Fruit fly (Drosophila melanogaster): Measurements from ENCODE around the gene CG15578.

The CG15578 gene

DNA sequence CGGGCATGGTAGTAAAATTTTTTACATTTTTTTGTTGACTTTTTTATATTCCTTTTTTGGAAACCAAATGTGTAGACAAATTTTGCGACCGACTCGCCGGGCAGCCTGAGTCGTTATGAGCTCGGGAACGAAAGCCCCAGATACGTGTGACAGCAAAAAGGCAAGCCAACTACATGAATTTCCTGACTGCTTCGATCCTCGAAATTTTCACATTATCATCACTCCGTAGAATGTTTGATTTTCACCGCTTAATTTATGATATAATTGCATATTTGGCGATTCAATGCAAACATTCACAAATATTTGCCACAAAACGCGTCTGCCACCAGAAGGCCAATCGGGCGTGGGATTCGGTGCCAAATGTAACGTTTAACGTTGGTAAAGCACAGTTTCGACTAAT is 861 bp downstream of the CG15578 start, which contains the start of gene CG15577:
Gene CG15577 (minus strand): TSS at position 101 of the 400 bp plus-strand sequence.
- TF ChIP-seq Snoo (tag; optimal IDR thresholded peaks at IDR 0.05) (no peak), CG8301 (tag; optimal IDR thresholded peaks at IDR 0.05) (no peak), CG4496 (GFP tag; IDR thresholded peaks at IDR 0.05) (no peak), CG8159 (tag; optimal IDR thresholded peaks at IDR 0.05) (no peak), CG34367 (tag; optimal IDR thresholded peaks at IDR 0.05) (no peak), fd96Ca (GFP tag; IDR thresholded peaks at IDR 0.05) (no peak), CG10348 (GFP tag; IDR thresholded peaks at IDR 0.05) (no peak), CG13204 (GFP tag; optimal IDR thresholded peaks at IDR 0.05) (no peak)

DNA sequence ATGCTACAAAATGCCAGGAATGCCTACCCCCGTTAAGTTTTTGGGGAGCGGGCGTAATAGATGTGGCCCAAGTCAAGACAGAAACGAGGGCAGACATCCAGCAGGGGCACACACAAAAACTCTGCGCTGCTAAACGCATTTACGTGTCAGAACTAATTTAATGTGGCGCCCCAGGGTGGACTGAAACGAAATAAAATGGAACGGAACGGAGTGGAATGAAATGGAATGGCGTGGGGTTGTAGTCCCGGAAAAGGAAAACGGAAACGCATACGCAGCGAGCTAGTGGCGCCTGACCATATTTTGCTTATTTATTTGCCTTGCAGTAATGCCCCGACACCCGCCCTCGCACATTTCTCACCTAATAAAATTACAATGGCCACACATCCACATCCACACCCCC is 4.3 kb downstream of the CG15578 start:
- TF ChIP-seq CG10348 (GFP tag; IDR thresholded peaks at IDR 0.05) (no peak), CG32121 (GFP tag; IDR thresholded peaks at IDR 0.05) (no peak), CG4496 (GFP tag; IDR thresholded peaks at IDR 0.05) (no peak), Ets98B (GFP tag; IDR thresholded peaks at IDR 0.05) (no peak), CG13204 (GFP tag; optimal IDR thresholded peaks at IDR 0.05) (no peak), Pif1A (GFP tag; optimal IDR thresholded peaks at IDR 0.05) (no peak), gl (tag; optimal IDR thresholded peaks at IDR 0.05) (no peak), CG8301 (tag; optimal IDR thresholded peaks at IDR 0.05) (no peak), D1 (tag; optimal IDR thresholded peaks at IDR 0.05) (no peak), Pif1B (GFP tag; optimal IDR thresholded peaks at IDR 0.05) (no peak), CG9948 (tag; optimal IDR thresholded peaks at IDR 0.05) (no peak), rn (GFP tag; IDR thresholded peaks at IDR 0.05) (no peak), CG34367 (tag; optimal IDR thresholded peaks at IDR 0.05) (no peak)

DNA sequence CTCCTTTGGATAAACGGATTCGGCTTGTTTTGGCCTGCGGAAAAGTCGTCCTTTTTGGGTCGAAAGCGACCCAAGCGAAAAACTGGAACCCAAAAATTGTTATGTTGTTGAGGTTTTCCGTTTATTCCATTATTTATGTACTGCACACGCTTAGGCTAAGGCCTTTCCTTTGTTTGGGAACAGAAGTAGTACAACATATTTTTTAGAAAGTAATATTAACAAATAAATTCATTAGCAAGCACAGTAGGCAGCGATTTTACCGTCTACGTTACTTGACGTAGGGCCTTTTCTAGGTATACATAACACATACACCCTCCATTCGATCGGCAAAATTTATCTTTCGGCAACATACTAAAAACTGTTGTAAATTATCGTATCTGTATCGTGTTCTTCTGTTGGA is 9.4 kb downstream of the CG15578 start, which contains the start of gene CG15572:
Gene CG15572 (plus strand): TSS at position 301 of the 400 bp plus-strand sequence.
- TF ChIP-seq fd96Ca (GFP tag; IDR thresholded peaks at IDR 0.05), result no peak
- TF ChIP-seq rn (GFP tag; IDR thresholded peaks at IDR 0.05), result no peak
- no peak for TF ChIP-seq CG9948 (tag; optimal IDR thresholded peaks at IDR 0.05)
- no peak for TF ChIP-seq CG14655 (GFP tag; optimal IDR thresholded peaks at IDR 0.05)
- TF ChIP-seq D1 (tag; optimal IDR thresholded peaks at IDR 0.05), result no peak

DNA sequence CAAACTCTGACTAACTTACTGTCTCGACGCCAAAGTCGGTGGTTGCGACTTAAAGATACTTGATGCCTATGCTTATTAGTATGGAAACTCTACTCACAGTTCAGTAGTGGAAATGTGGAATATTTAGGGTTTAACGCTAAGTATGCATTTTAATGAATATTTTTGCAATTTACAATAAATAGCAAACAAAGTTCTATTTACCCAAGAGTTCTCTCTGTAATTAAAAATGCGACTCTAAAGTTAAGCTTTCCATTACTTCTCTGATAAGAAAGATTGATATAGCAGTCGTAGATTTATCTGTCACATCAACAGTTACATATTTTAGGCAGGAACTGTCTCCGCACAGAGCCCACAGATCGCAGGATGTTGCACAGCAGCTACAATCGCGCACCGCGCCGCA is 12.0 kb downstream of the CG15578 start, which contains the start of gene CG12691:
Gene CG12691 (plus strand): TSS at position 301 of the 400 bp plus-strand sequence.
- TF ChIP-seq Pif1B (GFP tag; optimal IDR thresholded peaks at IDR 0.05), result no peak
- no peak for TF ChIP-seq CG8159 (tag; optimal IDR thresholded peaks at IDR 0.05)
- TF ChIP-seq CG15710 (tag; optimal IDR thresholded peaks at IDR 0.05), result no peak
- TF ChIP-seq gl (tag; optimal IDR thresholded peaks at IDR 0.05), result no peak
- TF ChIP-seq D1 (tag; optimal IDR thresholded peaks at IDR 0.05), result no peak
- TF ChIP-seq CG10348 (GFP tag; IDR thresholded peaks at IDR 0.05), result no peak
- TF ChIP-seq CG14655 (GFP tag; optimal IDR thresholded peaks at IDR 0.05), result no peak
- TF ChIP-seq CG17806 (tag; optimal IDR thresholded peaks at IDR 0.05), result no peak
- no peak for TF ChIP-seq CG4496 (GFP tag; IDR thresholded peaks at IDR 0.05)
- no peak for TF ChIP-seq CG13204 (GFP tag; optimal IDR thresholded peaks at IDR 0.05)
- TF ChIP-seq Ets98B (GFP tag; IDR thresholded peaks at IDR 0.05), result no peak
- no peak for TF ChIP-seq EcR (GFP tag; optimal IDR thresholded peaks at IDR 0.05)
- no peak for TF ChIP-seq CG8301 (tag; optimal IDR thresholded peaks at IDR 0.05)
- TF ChIP-seq CG9948 (tag; optimal IDR thresholded peaks at IDR 0.05), result no peak
- TF ChIP-seq fd96Ca (GFP tag; IDR thresholded peaks at IDR 0.05), result no peak
- TF ChIP-seq CG32121 (GFP tag; IDR thresholded peaks at IDR 0.05), result no peak
- TF ChIP-seq Snoo (tag; optimal IDR thresholded peaks at IDR 0.05), result no peak
- no peak for TF ChIP-seq CG12605 (GFP tag; IDR thresholded peaks at IDR 0.05)

DNA sequence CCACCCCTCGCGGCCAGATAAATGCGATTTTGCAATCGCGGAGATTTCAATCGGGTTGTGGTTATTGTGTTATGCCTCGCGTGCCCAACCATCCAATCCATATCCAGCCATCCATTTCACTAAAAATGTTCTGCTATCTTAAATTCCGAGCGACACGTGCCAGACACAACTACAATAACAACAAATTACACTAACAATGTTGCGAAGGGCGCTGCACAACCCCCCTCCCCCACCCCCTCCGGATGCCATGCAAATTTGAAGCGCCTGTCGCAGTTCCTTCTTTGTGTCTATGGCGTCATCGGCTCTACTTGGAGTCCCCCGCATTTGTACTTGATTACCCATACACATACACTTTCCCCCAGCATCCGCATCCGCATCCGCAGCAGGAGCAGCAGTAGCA is 12.4 kb downstream of the CG15578 start:
- TF ChIP-seq Pif1B (GFP tag; optimal IDR thresholded peaks at IDR 0.05) (no peak), EcR (GFP tag; optimal IDR thresholded peaks at IDR 0.05) (no peak)

DNA sequence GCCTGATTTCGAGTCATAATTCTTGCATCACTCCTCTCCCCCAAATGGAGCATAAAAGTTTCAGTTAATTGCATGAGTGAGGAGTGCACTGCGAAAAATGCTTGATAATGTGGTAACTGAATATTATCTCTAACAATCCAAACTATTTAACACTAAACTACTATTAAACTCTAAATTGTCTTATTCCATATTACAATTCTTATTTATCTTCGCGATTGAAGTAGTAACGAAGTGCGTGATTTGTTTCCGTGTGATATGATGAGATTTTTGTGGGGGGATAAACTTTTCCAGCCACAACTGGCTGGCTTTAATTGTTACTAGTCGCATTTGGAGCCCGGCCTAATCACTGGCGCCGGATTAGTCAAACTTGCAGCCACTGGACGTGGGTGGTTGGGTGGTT is 13.4 kb downstream of the CG15578 start:
- peak; percentile 53 for TF ChIP-seq CG14655 (GFP tag; optimal IDR thresholded peaks at IDR 0.05)
- peak; percentile 52; the same call in 2 of the 3 replicates for TF ChIP-seq CG4496 (GFP tag; IDR thresholded peaks at IDR 0.05)
- peak; percentile 64 for TF ChIP-seq CG32121 (GFP tag; IDR thresholded peaks at IDR 0.05)
- TF ChIP-seq CG10348 (GFP tag; IDR thresholded peaks at IDR 0.05), result no peak
- TF ChIP-seq CG15710 (tag; optimal IDR thresholded peaks at IDR 0.05), result peak; percentile 4
- TF ChIP-seq Snoo (tag; optimal IDR thresholded peaks at IDR 0.05), result no peak
- peak; percentile 32 for TF ChIP-seq CG8159 (tag; optimal IDR thresholded peaks at IDR 0.05)
- peak; percentile 66 for TF ChIP-seq Ets98B (GFP tag; IDR thresholded peaks at IDR 0.05)
- TF ChIP-seq CG8301 (tag; optimal IDR thresholded peaks at IDR 0.05), result peak; percentile 47
- 0 out of 2 replicates have a peak, but pooled peaks have one; percentile 10 for TF ChIP-seq CG12605 (GFP tag; IDR thresholded peaks at IDR 0.05)
- no peak for TF ChIP-seq CG34367 (tag; optimal IDR thresholded peaks at IDR 0.05)
- no peak for TF ChIP-seq CG13204 (GFP tag; optimal IDR thresholded peaks at IDR 0.05)
- TF ChIP-seq rn (GFP tag; IDR thresholded peaks at IDR 0.05), result 0 out of 2 replicates have a peak, but pooled peaks have one; percentile 7
- peak; percentile 61; the same call in 2 of the 3 replicates for TF ChIP-seq fd96Ca (GFP tag; IDR thresholded peaks at IDR 0.05)
- TF ChIP-seq CG17806 (tag; optimal IDR thresholded peaks at IDR 0.05), result peak; percentile 15
- peak; percentile 19 for TF ChIP-seq Pif1A (GFP tag; optimal IDR thresholded peaks at IDR 0.05)
- no peak for TF ChIP-seq gl (tag; optimal IDR thresholded peaks at IDR 0.05)
- TF ChIP-seq CG9948 (tag; optimal IDR thresholded peaks at IDR 0.05), result peak; percentile 13
- TF ChIP-seq Pif1B (GFP tag; optimal IDR thresholded peaks at IDR 0.05), result no peak
- TF ChIP-seq D1 (tag; optimal IDR thresholded peaks at IDR 0.05), result no peak
- no peak for TF ChIP-seq EcR (GFP tag; optimal IDR thresholded peaks at IDR 0.05)

DNA sequence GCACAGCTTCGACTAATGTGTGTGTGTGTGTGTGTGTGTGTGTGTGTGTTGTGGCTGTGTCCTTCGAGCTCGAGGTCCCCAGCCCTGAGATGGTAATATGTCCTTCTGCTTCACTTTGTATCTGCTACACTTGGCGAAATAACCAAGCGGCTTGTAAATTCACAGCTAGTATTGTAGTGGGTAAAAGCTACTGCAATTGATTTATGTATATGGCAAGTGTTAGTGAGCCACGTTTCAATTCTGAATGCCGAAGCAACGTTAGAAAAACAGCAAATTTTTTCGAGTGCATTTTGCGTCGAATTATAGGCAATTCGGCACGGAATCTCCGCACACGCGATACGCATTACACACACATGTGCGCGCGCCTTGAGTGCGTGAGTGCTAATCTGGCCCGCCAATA is 15.1 kb downstream of the CG15578 start:
- peak; percentile 43 for TF ChIP-seq CG15710 (tag; optimal IDR thresholded peaks at IDR 0.05)
- 0 out of 3 replicates have a peak, but pooled peaks have one; percentile 37 for TF ChIP-seq CG4496 (GFP tag; IDR thresholded peaks at IDR 0.05)
- peak; percentile 46 for TF ChIP-seq CG8159 (tag; optimal IDR thresholded peaks at IDR 0.05)
- TF ChIP-seq EcR (GFP tag; optimal IDR thresholded peaks at IDR 0.05), result no peak
- TF ChIP-seq rn (GFP tag; IDR thresholded peaks at IDR 0.05), result no peak
- no peak for TF ChIP-seq CG12605 (GFP tag; IDR thresholded peaks at IDR 0.05)
- peak; percentile 46; the same call in 1 of the 3 replicates for TF ChIP-seq fd96Ca (GFP tag; IDR thresholded peaks at IDR 0.05)
- peak; percentile 27 for TF ChIP-seq Pif1A (GFP tag; optimal IDR thresholded peaks at IDR 0.05)
- TF ChIP-seq Pif1B (GFP tag; optimal IDR thresholded peaks at IDR 0.05), result no peak
- TF ChIP-seq CG14655 (GFP tag; optimal IDR thresholded peaks at IDR 0.05), result peak; percentile 46
- TF ChIP-seq CG8301 (tag; optimal IDR thresholded peaks at IDR 0.05), result peak; percentile 22
- no peak for TF ChIP-seq CG10348 (GFP tag; IDR thresholded peaks at IDR 0.05)
- peak; percentile 14 for TF ChIP-seq CG34367 (tag; optimal IDR thresholded peaks at IDR 0.05)
- TF ChIP-seq D1 (tag; optimal IDR thresholded peaks at IDR 0.05), result no peak
- no peak for TF ChIP-seq gl (tag; optimal IDR thresholded peaks at IDR 0.05)
- TF ChIP-seq CG17806 (tag; optimal IDR thresholded peaks at IDR 0.05), result peak; percentile 32
- TF ChIP-seq Snoo (tag; optimal IDR thresholded peaks at IDR 0.05), result no peak
- TF ChIP-seq CG9948 (tag; optimal IDR thresholded peaks at IDR 0.05), result peak; percentile 40
- no peak for TF ChIP-seq CG32121 (GFP tag; IDR thresholded peaks at IDR 0.05)
- TF ChIP-seq Ets98B (GFP tag; IDR thresholded peaks at IDR 0.05), result peak; percentile 26; the same call in 1 of the 2 replicates
- TF ChIP-seq CG13204 (GFP tag; optimal IDR thresholded peaks at IDR 0.05), result no peak

Data from whole organism, pupa.